Worm (Caenorhabditis elegans) whole organism, L1 larva: ENCODE data around the gene scl-13.

Experiments used
- C04F5.9 ChIP-seq: sonication (generic microtip); optimal IDR thresholded peaks from 2 replicates; lab custom pipeline; 2016; ENCODE audit warnings: missing genetic modification characterization, missing compliant biosample characterization
- C16A3.4 ChIP-seq: fragments of 150-350 bp; optimal IDR thresholded peaks from 2 replicates; lab custom pipeline; 2014; ENCODE audit warnings: missing biosample characterization, missing genetic modification characterization
- aha-1 ChIP-seq: fragments of 150-350 bp; optimal IDR thresholded peaks from 2 replicates; lab custom pipeline; 2014; ENCODE audit warnings: missing biosample characterization, missing genetic modification characterization
- aly-2 ChIP-seq: fragments of 150-350 bp; optimal IDR thresholded peaks from 2 replicates; lab custom pipeline; 2014; ENCODE audit warnings: missing biosample characterization, missing genetic modification characterization
- ama-1 ChIP-seq: fragments of 150-350 bp; optimal IDR thresholded peaks from 2 replicates; lab custom pipeline; 2014
- blmp-1 ChIP-seq: fragments of 150-350 bp; optimal IDR thresholded peaks from 2 replicates; lab custom pipeline; 2014; ENCODE audit warnings: missing biosample characterization, missing genetic modification characterization
- ceh-8 ChIP-seq: fragments of 200-800 bp; sonication (Bioruptor generic); optimal IDR thresholded peaks from 2 replicates; lab custom pipeline; 2018; ENCODE audit warnings: mild to moderate bottlenecking, missing genetic modification characterization, moderate library complexity, missing compliant biosample characterization
- dpl-1 ChIP-seq, 3 experiments: fragments of 150-350 bp in 2 of 3; sonication (generic microtip) in 1 of 3; optimal IDR thresholded peaks; 2 replicates each; lab custom pipeline; 2014 to 2017; ENCODE audit warnings: missing biosample characterization in 3 of 3, missing genetic modification characterization in 3 of 3, missing genetic modification reagents in 3 of 3
- efl-3 ChIP-seq: fragments of 200-800 bp; sonication (Bioruptor generic); optimal IDR thresholded peaks from 2 replicates; lab custom pipeline; 2018; ENCODE audit warnings: mild to moderate bottlenecking, missing genetic modification characterization, missing compliant biosample characterization
- egl-27 ChIP-seq, 2 experiments: fragments of 150-350 bp in 1 of 2; sonication (generic microtip); optimal IDR thresholded peaks; 3 replicates each; lab custom pipeline; 2017 to 2018; ENCODE audit warnings: missing biosample characterization in 2 of 2, missing genetic modification characterization in 2 of 2, missing genetic modification reagents in 2 of 2
- elt-2 ChIP-seq: sonication (generic microtip); optimal IDR thresholded peaks from 2 replicates; lab custom pipeline; 2016; ENCODE audit warnings: missing genetic modification characterization, mild to moderate bottlenecking, inconsistent platforms, missing compliant biosample characterization, missing genetic modification reagents
- irx-1 ChIP-seq: sonication (generic microtip); optimal IDR thresholded peaks from 2 replicates; lab custom pipeline; 2016; ENCODE audit warnings: missing genetic modification characterization, missing compliant biosample characterization
- isw-1 ChIP-seq: fragments of 200-800 bp; sonication (Bioruptor generic); IDR thresholded peaks from 2 replicates; pipeline ENCODE4 v1.3.6; 2022; ENCODE audit warnings: missing genetic modification characterization, missing compliant biosample characterization
- jun-1 ChIP-seq: fragments of 150-350 bp; optimal IDR thresholded peaks from 2 replicates; lab custom pipeline; 2014; ENCODE audit warnings: missing biosample characterization, missing genetic modification reagents, missing genetic modification characterization
- lsy-2 ChIP-seq, 2 experiments: fragments of 150-350 bp; optimal IDR thresholded peaks; 2 replicates each; lab custom pipeline; 2014; ENCODE audit warnings: missing biosample characterization in 2 of 2, missing genetic modification characterization in 2 of 2
- nhr-12 ChIP-seq: sonication (generic microtip); optimal IDR thresholded peaks from 2 replicates; lab custom pipeline; 2017; ENCODE audit warnings: missing biosample characterization, missing genetic modification characterization
- nhr-20 ChIP-seq: sonication (generic microtip); optimal IDR thresholded peaks from 2 replicates; lab custom pipeline; 2016; ENCODE audit warnings: mild to moderate bottlenecking, missing genetic modification characterization, missing compliant biosample characterization
- pax-3 ChIP-seq: fragments of 200-800 bp; sonication (Bioruptor generic); optimal IDR thresholded peaks from 2 replicates; lab custom pipeline; 2018; ENCODE audit warnings: mild to moderate bottlenecking, missing genetic modification characterization, moderate library complexity, missing compliant biosample characterization
- sox-4 ChIP-seq: sonication (generic microtip); optimal IDR thresholded peaks from 2 replicates; lab custom pipeline; 2016; ENCODE audit warnings: missing genetic modification characterization, missing compliant biosample characterization
- tbx-2 ChIP-seq: sonication (generic microtip); optimal IDR thresholded peaks from 2 replicates; lab custom pipeline; 2016; ENCODE audit warnings: missing genetic modification characterization, missing compliant biosample characterization
- unc-98 ChIP-seq: fragments of 200-800 bp; sonication (Bioruptor generic); IDR thresholded peaks from 2 replicates; pipeline ENCODE4 v1.3.6; 2022; ENCODE audit warnings: missing genetic modification characterization, missing compliant biosample characterization
- ztf-4 ChIP-seq: fragments of 150-350 bp; optimal IDR thresholded peaks from 2 replicates; lab custom pipeline; 2014; ENCODE audit warnings: missing biosample characterization, missing genetic modification characterization

The scl-13 gene

DNA sequence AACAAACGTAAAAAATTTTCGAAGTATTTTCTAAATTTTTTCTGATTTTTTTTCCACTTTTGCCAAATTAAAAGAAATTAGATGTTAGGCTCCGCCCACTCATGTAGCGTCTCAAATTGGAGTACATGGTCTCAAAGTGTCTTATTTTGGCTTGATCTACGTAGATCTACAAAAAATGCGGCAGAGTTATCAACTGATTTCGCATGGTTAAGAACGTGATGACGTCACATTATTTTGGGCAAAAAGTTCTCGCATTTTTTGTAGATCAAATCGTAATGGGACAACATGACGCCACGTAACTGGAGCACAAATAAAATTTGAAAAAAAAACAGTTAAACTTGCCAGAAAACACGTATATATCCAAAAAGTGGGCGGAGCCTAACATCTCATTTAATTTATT lies 49.6 kb downstream of the scl-13 start:
- no peak for TF ChIP-seq jun-1 (tag; lab: Kevin White, UChicago)
- TF ChIP-seq nhr-20, result no peak
- TF ChIP-seq C16A3.4 (tag; lab: Kevin White, UChicago), result no peak
- TF ChIP-seq efl-3, result no peak
- TF ChIP-seq ceh-8 (GFP tag; lab: Kevin White, UChicago), result no peak
- no peak for TF ChIP-seq ztf-4
- TF ChIP-seq sox-4 (tag; lab: Kevin White, UChicago), result no peak
- TF ChIP-seq irx-1 (tag; lab: Kevin White, UChicago), result no peak
- no peak for TF ChIP-seq egl-27 (tag; optimal IDR thresholded peaks at IDR 0.05; lab: Kevin White, UChicago)
- no peak for TF ChIP-seq tbx-2
- no peak for TF ChIP-seq C04F5.9 (tag; lab: Kevin White, UChicago)
- no peak for TF ChIP-seq lsy-2 (tag; optimal IDR thresholded peaks at IDR 0.05; lab: Kevin White, UChicago)
- TF ChIP-seq ama-1 (lab: Kevin White, UChicago), result no peak
- TF ChIP-seq aly-2 (tag; lab: Kevin White, UChicago), result no peak

DNA sequence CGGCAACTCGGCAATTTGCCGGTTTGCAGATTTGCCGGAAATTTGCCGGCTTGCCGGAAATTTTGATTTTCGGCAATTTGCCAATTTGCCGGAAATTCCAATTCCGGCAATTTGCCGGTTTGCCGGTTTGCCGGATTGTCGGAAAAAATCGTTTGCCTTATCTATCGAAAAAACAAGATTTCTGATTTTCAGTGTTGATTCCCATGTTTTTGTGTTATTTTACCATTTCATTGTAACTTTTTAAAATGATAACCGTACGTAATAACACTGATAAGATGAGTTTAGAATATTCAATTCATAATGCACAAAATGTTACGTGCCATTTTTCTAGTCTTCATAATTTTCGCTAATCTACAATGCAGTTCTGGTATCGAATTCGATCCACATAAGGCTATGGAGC lies 50.6 kb downstream of the scl-13 start, which contains the start of gene oac-55:
TSS of gene oac-55 (plus strand) at position 301 of the 400 bp plus-strand sequence.
- no peak for TF ChIP-seq nhr-12 (tag; lab: Kevin White, UChicago)
- TF ChIP-seq isw-1 (GFP tag; lab: Robert Waterston, UW), result no peak
- no peak for TF ChIP-seq pax-3 (tag; lab: Kevin White, UChicago)
- TF ChIP-seq efl-3, result no peak
- TF ChIP-seq unc-98 (GFP tag; lab: Robert Waterston, UW), result no peak
- no peak for TF ChIP-seq blmp-1 (tag; lab: Kevin White, UChicago)
- TF ChIP-seq dpl-1 (GFP tag; optimal IDR thresholded peaks at IDR 0.05; lab: Kevin White, UChicago), result no peak
- TF ChIP-seq aha-1 (tag; lab: Kevin White, UChicago), result no peak
- no peak for TF ChIP-seq elt-2
